Worm (Caenorhabditis elegans): ENCODE results near the gene aakb-2.

ce11 chrIII:11227025-11227424 lies 9.9 kb upstream of the aakb-2 start, which contains the start of gene tbx-37:
- no peak for TF ChIP-seq egrh-3 (GFP tag; IDR thresholded peaks at IDR 0.05)
- TF ChIP-seq attf-3 (GFP tag; conservative IDR thresholded peaks at IDR 0.05), result no peak
- no peak for TF ChIP-seq let-526 (GFP tag; IDR thresholded peaks at IDR 0.05)
- TF ChIP-seq unc-130 (GFP tag; optimal IDR thresholded peaks at IDR 0.05), result no peak
- no peak for TF ChIP-seq sea-2 (GFP tag; IDR thresholded peaks at IDR 0.05)
- no peak for TF ChIP-seq pha-4 (tag; optimal IDR thresholded peaks at IDR 0.05)
- no peak for TF ChIP-seq ztf-26 (tag; optimal IDR thresholded peaks at IDR 0.05)
- no peak for TF ChIP-seq lin-54 (GFP tag; optimal IDR thresholded peaks at IDR 0.05)
- TF ChIP-seq F10E7.11 (tag; optimal IDR thresholded peaks at IDR 0.05), result no peak
- TF ChIP-seq lin-35 (GFP tag; optimal IDR thresholded peaks at IDR 0.05), result no peak
- TF ChIP-seq ceh-58 (GFP tag; IDR thresholded peaks at IDR 0.05), result no peak

All from whole organism, young adult.